Worm (Caenorhabditis elegans): ENCODE data around the gene T09A12.8.
A peak's percentile ranks its signal among the peaks of the same experiment; 100 is the strongest.

Gene T09A12.8

ce11 chrIV:8201133-8201532, 42.4 kb downstream of the T09A12.8 start, which contains the start of gene glrx-22:
Gene glrx-22 (minus strand): TSS chrIV:8201233.
- TF ChIP-seq aly-2 (tag; optimal IDR thresholded peaks at IDR 0.05) (no peak), snpc-4 (tag; optimal IDR thresholded peaks at IDR 0.05) (no peak), dmd-4 (tag; optimal IDR thresholded peaks at IDR 0.05) (no peak), nhr-12 (tag; optimal IDR thresholded peaks at IDR 0.05) (no peak), fos-1 (tag; optimal IDR thresholded peaks at IDR 0.05) (no peak), ztf-4 (tag; optimal IDR thresholded peaks at IDR 0.05) (no peak), crh-2 (tag; optimal IDR thresholded peaks at IDR 0.05) (no peak), peb-1 (tag; optimal IDR thresholded peaks at IDR 0.05) (no peak), lsy-2 (tag; optimal IDR thresholded peaks at IDR 0.05) (no peak), ceh-16 (tag; optimal IDR thresholded peaks at IDR 0.05) (no peak), egl-27 (tag; optimal IDR thresholded peaks at IDR 0.05) (no peak), Y55F3AM.14 (GFP tag; optimal IDR thresholded peaks at IDR 0.05) (no peak), elt-3 (tag; optimal IDR thresholded peaks at IDR 0.05) (no peak), nhr-21 (tag; optimal IDR thresholded peaks at IDR 0.05) (no peak), nhr-11 (tag; optimal IDR thresholded peaks at IDR 0.05) (no peak), F13H6.1 (tag; optimal IDR thresholded peaks at IDR 0.05) (no peak), unc-55 (GFP tag; optimal IDR thresholded peaks at IDR 0.05) (no peak), nhr-23 (tag; optimal IDR thresholded peaks at IDR 0.05) (no peak), mdl-1 (tag; optimal IDR thresholded peaks at IDR 0.05) (no peak), lin-39 (tag; optimal IDR thresholded peaks at IDR 0.05) (no peak)

ce11 chrIV:8199824-8200223, 43.7 kb downstream of the T09A12.8 start:
- TF ChIP-seq alr-1 (tag; optimal IDR thresholded peaks at IDR 0.05) (no peak), crh-2 (tag; optimal IDR thresholded peaks at IDR 0.05) (peak; percentile 8), fos-1 (tag; optimal IDR thresholded peaks at IDR 0.05) (peak; percentile 94)

- no peak for TF ChIP-seq ceh-16 (tag; optimal IDR thresholded peaks at IDR 0.05)
- TF ChIP-seq lin-11 (tag; optimal IDR thresholded peaks at IDR 0.05), result no peak
- TF ChIP-seq nhr-12 (tag; optimal IDR thresholded peaks at IDR 0.05), result no peak
- TF ChIP-seq unc-39 (tag; optimal IDR thresholded peaks at IDR 0.05), result no peak
- no peak for TF ChIP-seq ceh-82 (tag; optimal IDR thresholded peaks at IDR 0.05)
- TF ChIP-seq mab-5 (tag; optimal IDR thresholded peaks at IDR 0.05), result no peak
- no peak for TF ChIP-seq aly-2 (tag; optimal IDR thresholded peaks at IDR 0.05)
Observed at ce11 chrIV:8199274-8199673, 44.2 kb downstream of the T09A12.8 start.

DNA sequence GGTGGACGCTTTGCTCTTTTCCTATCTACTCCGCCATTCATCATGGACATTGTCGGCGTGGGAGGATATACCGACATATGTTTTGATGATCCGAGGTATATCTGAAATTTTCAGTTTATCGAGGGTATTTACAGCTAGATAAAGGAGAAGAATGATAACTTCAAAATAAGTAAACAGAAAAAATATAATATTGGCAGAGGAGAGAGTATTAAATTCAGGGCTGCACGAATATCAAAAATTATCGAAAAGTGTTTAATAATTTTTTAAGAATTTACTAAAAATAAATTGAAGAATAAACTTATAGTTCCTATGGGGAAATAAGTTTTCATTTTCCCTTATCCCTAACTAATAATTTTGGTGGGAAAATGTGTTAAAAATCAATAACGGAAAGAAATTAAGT, 44.6 kb downstream of the T09A12.8 start, which contains the start of gene wsp-1:
Gene wsp-1 (minus strand): TSS at position 101 of the 400 bp plus-strand sequence.
- no peak for TF ChIP-seq nhr-129 (tag; optimal IDR thresholded peaks at IDR 0.05)
- TF ChIP-seq nhr-12 (tag; optimal IDR thresholded peaks at IDR 0.05), result no peak
- TF ChIP-seq sma-9 (GFP tag; optimal IDR thresholded peaks at IDR 0.05), result no peak
- TF ChIP-seq sma-9 (tag; optimal IDR thresholded peaks at IDR 0.05), result no peak
- TF ChIP-seq mab-5 (tag; optimal IDR thresholded peaks at IDR 0.05), result no peak
- TF ChIP-seq lin-39 (tag; optimal IDR thresholded peaks at IDR 0.05), result no peak
- no peak for TF ChIP-seq ceh-16 (tag; optimal IDR thresholded peaks at IDR 0.05)
- no peak for TF ChIP-seq egl-27 (tag; optimal IDR thresholded peaks at IDR 0.05)
- TF ChIP-seq ama-1 (optimal IDR thresholded peaks at IDR 0.05), result no peak
- no peak for TF ChIP-seq unc-62 (GFP tag; optimal IDR thresholded peaks at IDR 0.05)
- no peak for TF ChIP-seq nhr-237 (tag; optimal IDR thresholded peaks at IDR 0.05)
- TF ChIP-seq ztf-1 (GFP tag; conservative IDR thresholded peaks at IDR 0.05), result no peak
- TF ChIP-seq elt-1 (tag; optimal IDR thresholded peaks at IDR 0.05), result no peak
- no peak for TF ChIP-seq dmd-4 (tag; optimal IDR thresholded peaks at IDR 0.05)
- TF ChIP-seq nhr-11 (tag; optimal IDR thresholded peaks at IDR 0.05), result no peak
- no peak for TF ChIP-seq mbf-1 (tag; optimal IDR thresholded peaks at IDR 0.05)
- TF ChIP-seq mdl-1 (tag; optimal IDR thresholded peaks at IDR 0.05), result no peak
- TF ChIP-seq R02D3.7 (tag; optimal IDR thresholded peaks at IDR 0.05), result no peak
- TF ChIP-seq gmeb-1 (tag; optimal IDR thresholded peaks at IDR 0.05), result no peak
- TF ChIP-seq F13H6.1 (tag; optimal IDR thresholded peaks at IDR 0.05), result no peak
- TF ChIP-seq sma-3 (GFP tag; optimal IDR thresholded peaks at IDR 0.05), result no peak

- TF ChIP-seq sma-9 (GFP tag; optimal IDR thresholded peaks at IDR 0.05) (no peak), sma-9 (tag; optimal IDR thresholded peaks at IDR 0.05) (no peak), gmeb-1 (tag; optimal IDR thresholded peaks at IDR 0.05) (no peak)
Observed at ce11 chrIV:8192878-8193277, 50.6 kb downstream of the T09A12.8 start.

Measured in whole organism, L2 larva.